Fruit fly (Drosophila melanogaster): ENCODE measurements around the gene CG42331.

Gene CG42331

DNA sequence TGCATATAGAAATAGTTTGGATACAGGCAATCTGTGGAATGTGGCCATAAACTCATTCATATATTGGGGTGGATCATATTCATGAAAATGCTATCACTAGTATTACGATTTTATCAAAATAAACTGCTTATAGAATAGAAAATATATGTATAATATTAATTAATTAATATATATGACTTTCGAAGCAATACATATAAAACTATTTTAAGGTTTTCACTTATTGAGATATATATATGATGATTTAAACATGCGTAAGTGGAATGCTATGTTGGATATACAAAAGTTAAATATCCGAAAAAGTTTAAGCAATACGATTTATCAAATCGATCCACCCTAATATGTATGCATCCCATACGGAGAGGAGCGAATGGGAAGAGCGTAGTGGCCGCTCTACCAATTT, 26.6 kb downstream of the CG42331 start (continued):
- peak; percentile 25 for TF ChIP-seq Ssrp (tag; optimal IDR thresholded peaks at IDR 0.05)
- peak in 1 of 2 experiments; percentile 15 for TF ChIP-seq bsh (GFP tag; optimal IDR thresholded peaks at IDR 0.05)
- TF ChIP-seq cwo (GFP tag; optimal IDR thresholded peaks at IDR 0.05), result peak; percentile 19
- TF ChIP-seq CG13424 (tag; optimal IDR thresholded peaks at IDR 0.05), result peak; percentile 62
- TF ChIP-seq CG15696 (tag; optimal IDR thresholded peaks at IDR 0.05), result no peak
- TF ChIP-seq CG17829 (tag; optimal IDR thresholded peaks at IDR 0.05), result peak; percentile 44
- 0 out of 2 replicates have a peak, but pooled peaks have one; percentile 12 for TF ChIP-seq slbo (GFP tag; IDR thresholded peaks at IDR 0.05)
- TF ChIP-seq CoRest (tag; optimal IDR thresholded peaks at IDR 0.05), result peak; percentile 29
- no peak for TF ChIP-seq en (GFP tag; optimal IDR thresholded peaks at IDR 0.05)
- TF ChIP-seq Six4 (GFP tag; optimal IDR thresholded peaks at IDR 0.05), result no peak
- no peak for TF ChIP-seq Pdp1 (GFP tag; optimal IDR thresholded peaks at IDR 0.05)
- TF ChIP-seq CG7839 (tag; optimal IDR thresholded peaks at IDR 0.05), result no peak
- no peak for TF ChIP-seq slp2 (GFP tag; optimal IDR thresholded peaks at IDR 0.05)
- TF ChIP-seq row (GFP tag; IDR thresholded peaks at IDR 0.05), result peak; percentile 16; the same call in 1 of the 3 replicates
- TF ChIP-seq CG18011 (GFP tag; optimal IDR thresholded peaks at IDR 0.05), result no peak
- no peak for TF ChIP-seq Gug (GFP tag; IDR thresholded peaks at IDR 0.05)
- no peak for TF ChIP-seq CG2120 (GFP tag; optimal IDR thresholded peaks at IDR 0.05)
- TF ChIP-seq Trl (optimal IDR thresholded peaks at IDR 0.05), result peak; percentile 2 to 21
- TF ChIP-seq Trl (GFP tag; optimal IDR thresholded peaks at IDR 0.05), result no peak
- TF ChIP-seq grau (tag; optimal IDR thresholded peaks at IDR 0.05), result peak; percentile 51
- no peak for TF ChIP-seq shn (GFP tag; optimal IDR thresholded peaks at IDR 0.05)
- peak; percentile 57 for TF ChIP-seq CG32767 (GFP tag; IDR thresholded peaks at IDR 0.05)
- peak; percentile 47 for TF ChIP-seq CG7556 (GFP tag; optimal IDR thresholded peaks at IDR 0.05)
- no peak for TF ChIP-seq nerfin-1 (tag; optimal IDR thresholded peaks at IDR 0.05)
- 0 out of 2 replicates have a peak, but pooled peaks have one; percentile 15 for TF ChIP-seq lmd (GFP tag; IDR thresholded peaks at IDR 0.05)
- peak; percentile 3 for TF ChIP-seq CG1233 (GFP tag; optimal IDR thresholded peaks at IDR 0.05)
- TF ChIP-seq Oli (tag; optimal IDR thresholded peaks at IDR 0.05), result peak; percentile 4
- TF ChIP-seq ken (GFP tag; IDR thresholded peaks at IDR 0.05), result no peak
- TF ChIP-seq CG8924 (tag; optimal IDR thresholded peaks at IDR 0.05), result peak; percentile 52
- peak; percentile 48 for TF ChIP-seq gcm (GFP tag; optimal IDR thresholded peaks at IDR 0.05)

DNA sequence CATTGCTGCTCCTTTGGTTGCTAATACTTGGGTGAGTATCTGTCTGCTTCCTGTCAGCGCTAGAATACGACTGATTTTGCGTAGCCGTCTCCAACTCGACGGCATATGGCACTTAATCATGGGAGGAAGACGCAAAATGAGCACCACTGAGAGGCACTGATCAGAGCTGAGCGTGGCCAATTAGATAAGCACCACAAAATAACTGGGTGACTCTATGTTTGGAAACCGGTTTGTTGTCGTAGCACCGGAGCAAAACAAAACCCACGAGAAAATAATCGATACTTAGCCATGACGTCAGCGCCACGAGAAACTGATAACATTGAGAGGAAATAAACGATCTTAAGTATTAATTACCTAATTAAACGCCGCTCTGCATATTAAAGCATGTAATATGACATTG, 27.5 kb downstream of the CG42331 start, which contains the start of gene Ude:
Gene Ude (minus strand): TSS at position 166 of the 400 bp plus-strand sequence.
- TF ChIP-seq en (GFP tag; optimal IDR thresholded peaks at IDR 0.05) (no peak), chinmo (GFP tag; IDR thresholded peaks at IDR 0.05; ENCODE audit: partially characterized antibody) (peak; percentile 85; the same call in 2 of the 4 replicates), CG15269 (tag; optimal IDR thresholded peaks at IDR 0.05) (no peak), chm (GFP tag; IDR thresholded peaks at IDR 0.05) (peak; percentile 49; the same call in 1 of the 2 replicates), Adf1 (GFP tag; IDR thresholded peaks at IDR 0.05) (peak; percentile 13; the same call in 1 of the 2 replicates), CG5245 (GFP tag; optimal IDR thresholded peaks at IDR 0.05) (no peak), CG14050 (GFP tag; IDR thresholded peaks at IDR 0.05) (no peak), sim (GFP tag; IDR thresholded peaks at IDR 0.05) (no peak), ken (GFP tag; IDR thresholded peaks at IDR 0.05) (no peak), mam (GFP tag; optimal IDR thresholded peaks at IDR 0.05) (no peak), CG17359 (tag; optimal IDR thresholded peaks at IDR 0.05) (no peak), Lpt (GFP tag; optimal IDR thresholded peaks at IDR 0.05) (no peak), CG10209 (GFP tag; optimal IDR thresholded peaks at IDR 0.05) (no peak), CG3065 (GFP tag; optimal IDR thresholded peaks at IDR 0.05) (no peak), CG4360 (GFP tag; IDR thresholded peaks at IDR 0.05) (no peak), NfI (GFP tag; optimal IDR thresholded peaks at IDR 0.05) (no peak), PHDP (tag; optimal IDR thresholded peaks at IDR 0.05) (peak; percentile 41), Pdp1 (GFP tag; optimal IDR thresholded peaks at IDR 0.05) (peak in 1 of 2 experiments; percentile 47), CG42726 (GFP tag; IDR thresholded peaks at IDR 0.05; ENCODE audit: partially characterized antibody) (no peak), sisA (GFP tag; IDR thresholded peaks at IDR 0.05) (no peak), CG7556 (GFP tag; optimal IDR thresholded peaks at IDR 0.05) (no peak), Mrtf (GFP tag; IDR thresholded peaks at IDR 0.05) (no peak), pnt (GFP tag; optimal IDR thresholded peaks at IDR 0.05) (no peak), CG34224 (GFP tag; IDR thresholded peaks at IDR 0.05; ENCODE audit: partially characterized antibody) (peak; percentile 42; the same call in 2 of the 3 replicates), amos (GFP tag; IDR thresholded peaks at IDR 0.05; ENCODE audit: partially characterized antibody) (peak; percentile 16; the same call in 1 of the 2 replicates)
